Fruit fly (Drosophila melanogaster): Measurements from ENCODE around the gene lectin-37Da.

Gene lectin-37Da

DNA sequence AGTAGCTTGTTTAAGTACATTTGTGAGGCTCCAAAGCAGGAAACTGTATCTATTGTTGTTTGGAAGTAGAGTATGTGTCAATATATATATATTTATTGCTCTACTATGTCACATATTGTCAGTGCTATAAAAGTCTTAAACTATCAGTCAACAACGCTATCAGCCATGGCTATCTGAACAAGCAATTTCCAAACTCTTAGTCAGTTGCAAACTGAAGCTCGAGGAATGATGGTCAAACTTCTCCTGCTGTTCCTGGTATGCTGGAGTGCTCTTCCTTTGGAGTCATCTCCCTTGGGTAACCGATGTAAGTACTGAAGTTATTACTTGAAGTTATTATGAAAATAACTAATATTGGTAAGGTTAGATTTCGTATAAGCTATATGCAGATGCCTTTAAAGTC is 755 bp downstream of the lectin-37Da start, which contains the start of gene lectin-37Db:
Gene lectin-37Db, plus strand, starts transcription at position 204 of the 400 bp plus-strand sequence.
- TF ChIP-seq CG12768 (GFP tag; optimal IDR thresholded peaks at IDR 0.05), result peak; percentile 23
- TF ChIP-seq kay (GFP tag; ENCODE audit: borderline replicate concordance), result no peak
- TF ChIP-seq CG7045 (GFP tag; optimal IDR thresholded peaks at IDR 0.05), result no peak
- no peak for TF ChIP-seq CG14711 (tag; optimal IDR thresholded peaks at IDR 0.05)
- TF ChIP-seq cnc (optimal IDR thresholded peaks at IDR 0.05), result no peak
- no peak for TF ChIP-seq tj (GFP tag; optimal IDR thresholded peaks at IDR 0.05)
- TF ChIP-seq CG1620 (GFP tag; optimal IDR thresholded peaks at IDR 0.05), result no peak
- peak; percentile 22 for TF ChIP-seq CG33017 (tag; optimal IDR thresholded peaks at IDR 0.05)
- TF ChIP-seq Hr96 (GFP tag; optimal IDR thresholded peaks at IDR 0.05), result no peak
- peak; percentile 53 for TF ChIP-seq cic (GFP tag; optimal IDR thresholded peaks at IDR 0.05)
- peak; percentile 1 for TF ChIP-seq Mnt (GFP tag; optimal IDR thresholded peaks at IDR 0.05)
- no peak for TF ChIP-seq Crg-1 (GFP tag; optimal IDR thresholded peaks at IDR 0.05)
- TF ChIP-seq bab1 (GFP tag; optimal IDR thresholded peaks at IDR 0.05), result no peak
- TF ChIP-seq toe (GFP tag; optimal IDR thresholded peaks at IDR 0.05), result no peak
- TF ChIP-seq ovo (GFP tag; optimal IDR thresholded peaks at IDR 0.05), result no peak
- TF ChIP-seq CG11617 (GFP tag; optimal IDR thresholded peaks at IDR 0.05), result no peak
- TF ChIP-seq pad (GFP tag; optimal IDR thresholded peaks at IDR 0.05), result no peak
- TF ChIP-seq CG5204 (GFP tag; optimal IDR thresholded peaks at IDR 0.05), result no peak

DNA sequence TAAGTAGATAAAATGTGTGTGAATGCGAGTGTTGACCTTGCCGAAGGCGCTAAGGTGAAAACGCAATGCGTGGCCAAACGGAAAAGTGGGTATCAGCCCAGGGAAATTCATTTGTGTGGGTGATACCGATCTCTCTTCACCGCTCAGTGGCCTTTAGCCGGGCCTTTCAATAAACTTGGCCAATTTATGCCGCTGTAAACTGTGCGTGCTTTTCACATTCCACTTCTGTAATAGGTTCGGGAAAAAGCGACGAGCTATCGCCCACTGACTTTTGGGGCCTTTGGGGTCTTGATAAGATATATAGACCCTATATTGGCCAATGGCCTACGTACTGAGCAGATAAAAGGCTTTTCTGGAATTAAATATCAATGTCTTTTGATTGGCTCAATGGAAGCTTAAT is 3.5 kb downstream of the lectin-37Da start:
- TF ChIP-seq CG5204 (GFP tag; optimal IDR thresholded peaks at IDR 0.05) (no peak), CG11617 (GFP tag; optimal IDR thresholded peaks at IDR 0.05) (no peak), toe (GFP tag; optimal IDR thresholded peaks at IDR 0.05) (no peak), cic (GFP tag; optimal IDR thresholded peaks at IDR 0.05) (peak; percentile 38)

DNA sequence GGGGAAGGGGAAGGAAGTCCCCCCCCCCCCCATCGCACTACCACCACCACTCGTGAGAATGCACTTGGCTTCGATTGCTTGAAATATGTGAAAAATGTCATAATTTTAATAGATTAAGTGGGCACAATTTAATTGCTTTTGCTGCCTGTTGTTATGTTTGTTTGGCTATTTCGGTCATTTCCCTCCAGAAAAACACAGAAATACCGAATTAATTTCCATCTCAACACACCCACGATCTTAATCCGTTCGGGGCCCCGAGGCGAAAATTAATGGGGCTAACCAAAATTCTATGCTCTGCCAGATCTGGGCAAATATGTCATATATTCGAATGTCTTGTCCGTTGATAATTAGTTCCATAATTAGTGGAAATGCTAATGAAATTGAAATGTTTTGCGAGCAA is 4.5 kb downstream of the lectin-37Da start:
- TF ChIP-seq cic (GFP tag; optimal IDR thresholded peaks at IDR 0.05) (no peak), CG12768 (GFP tag; optimal IDR thresholded peaks at IDR 0.05) (no peak), CG1620 (GFP tag; optimal IDR thresholded peaks at IDR 0.05) (no peak)

dm6 chr2L:19423467-19424122 is 5.5 kb downstream of the lectin-37Da start, which contains the start of the genes Alp12 and CG13085:
Alp12 (plus strand) TSS chr2L:19424050.
CG13085 (plus strand) TSS chr2L:19424050.
- peak; percentile 98 for TF ChIP-seq CG12768 (GFP tag; optimal IDR thresholded peaks at IDR 0.05)
- peak; percentile 87 for TF ChIP-seq Mnt (GFP tag; optimal IDR thresholded peaks at IDR 0.05)
- no peak for TF ChIP-seq cnc (optimal IDR thresholded peaks at IDR 0.05)
- TF ChIP-seq CG1620 (GFP tag; optimal IDR thresholded peaks at IDR 0.05), result peak; percentile 93
- peak; percentile 90 for TF ChIP-seq CG14711 (tag; optimal IDR thresholded peaks at IDR 0.05)
- TF ChIP-seq CG7101 (tag; optimal IDR thresholded peaks at IDR 0.05), result peak; percentile 96
- peak; percentile 98 for TF ChIP-seq CG5204 (GFP tag; optimal IDR thresholded peaks at IDR 0.05)
- TF ChIP-seq kay (GFP tag; ENCODE audit: borderline replicate concordance), result peak; percentile 8
- peak; percentile 95 for TF ChIP-seq Hr96 (GFP tag; optimal IDR thresholded peaks at IDR 0.05)
- TF ChIP-seq CG33017 (tag; optimal IDR thresholded peaks at IDR 0.05), result peak; percentile 97
- TF ChIP-seq cic (GFP tag; optimal IDR thresholded peaks at IDR 0.05), result peak; percentile 82
- peak; percentile 86 for TF ChIP-seq bab1 (GFP tag; optimal IDR thresholded peaks at IDR 0.05)
- peak; percentile 90 for TF ChIP-seq Crg-1 (GFP tag; optimal IDR thresholded peaks at IDR 0.05)
- peak; percentile 99 for TF ChIP-seq CG11617 (GFP tag; optimal IDR thresholded peaks at IDR 0.05)
- TF ChIP-seq Clk (GFP tag; optimal IDR thresholded peaks at IDR 0.05), result peak; percentile 95
- TF ChIP-seq ovo (GFP tag; optimal IDR thresholded peaks at IDR 0.05), result peak; percentile 87
- TF ChIP-seq tj (GFP tag; optimal IDR thresholded peaks at IDR 0.05), result peak; percentile 98
- TF ChIP-seq toe (GFP tag; optimal IDR thresholded peaks at IDR 0.05), result peak; percentile 97
- peak; percentile 91 for TF ChIP-seq pad (GFP tag; optimal IDR thresholded peaks at IDR 0.05)
- TF ChIP-seq CG7045 (GFP tag; optimal IDR thresholded peaks at IDR 0.05), result peak; percentile 98

DNA sequence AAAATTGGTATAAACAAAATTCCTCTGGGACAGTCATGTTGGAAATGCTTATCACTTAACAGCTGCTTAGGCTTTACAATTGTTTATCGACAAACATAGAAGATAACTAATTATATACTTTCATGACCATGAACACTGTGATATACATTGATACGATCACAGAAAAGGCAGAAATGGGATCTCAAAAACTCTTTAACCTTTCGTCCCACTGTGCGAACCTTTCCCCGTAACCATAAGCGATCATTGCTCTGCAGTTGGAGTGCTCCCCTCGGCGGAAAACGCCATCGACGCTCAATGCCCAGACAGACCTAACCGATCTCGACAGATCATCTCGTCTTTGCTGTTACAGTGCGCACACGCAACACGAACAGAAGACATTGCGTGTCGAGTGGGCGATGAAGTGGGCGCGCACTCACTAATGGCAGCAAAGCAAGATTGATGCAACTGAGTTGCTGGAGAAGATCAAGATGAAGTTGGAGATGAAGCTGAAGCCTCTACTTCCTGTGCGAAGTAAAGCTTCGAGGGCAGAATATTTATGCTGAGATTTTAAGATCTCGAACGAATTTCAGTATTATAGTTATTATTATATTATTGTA is 6.3 kb downstream of the lectin-37Da start:
- TF ChIP-seq Hr96 (GFP tag; optimal IDR thresholded peaks at IDR 0.05) (no peak), cic (GFP tag; optimal IDR thresholded peaks at IDR 0.05) (no peak), Crg-1 (GFP tag; optimal IDR thresholded peaks at IDR 0.05) (no peak), Mnt (GFP tag; optimal IDR thresholded peaks at IDR 0.05) (no peak)

- TF ChIP-seq tj (GFP tag; optimal IDR thresholded peaks at IDR 0.05) (peak; percentile 97), Clk (GFP tag; optimal IDR thresholded peaks at IDR 0.05) (no peak), cic (GFP tag; optimal IDR thresholded peaks at IDR 0.05) (no peak)
Measured at dm6 chr2L:19425105-19425504, 7.0 kb downstream of the lectin-37Da start.

dm6 chr2L:19425765-19426329 is 7.7 kb downstream of the lectin-37Da start:
- TF ChIP-seq pad (GFP tag; optimal IDR thresholded peaks at IDR 0.05) (peak; percentile 7), CG7101 (tag; optimal IDR thresholded peaks at IDR 0.05) (peak; percentile 73), CG1620 (GFP tag; optimal IDR thresholded peaks at IDR 0.05) (no peak), cic (GFP tag; optimal IDR thresholded peaks at IDR 0.05) (no peak), CG5204 (GFP tag; optimal IDR thresholded peaks at IDR 0.05) (peak; percentile 10), CG7045 (GFP tag; optimal IDR thresholded peaks at IDR 0.05) (peak; percentile 32), toe (GFP tag; optimal IDR thresholded peaks at IDR 0.05) (no peak), bab1 (GFP tag; optimal IDR thresholded peaks at IDR 0.05) (no peak), Crg-1 (GFP tag; optimal IDR thresholded peaks at IDR 0.05) (peak; percentile 7), CG12768 (GFP tag; optimal IDR thresholded peaks at IDR 0.05) (no peak), cnc (optimal IDR thresholded peaks at IDR 0.05) (no peak), Hr96 (GFP tag; optimal IDR thresholded peaks at IDR 0.05) (no peak), CG14711 (tag; optimal IDR thresholded peaks at IDR 0.05) (peak; percentile 69), kay (GFP tag; ENCODE audit: borderline replicate concordance) (peak; percentile 61), Mnt (GFP tag; optimal IDR thresholded peaks at IDR 0.05) (no peak), Clk (GFP tag; optimal IDR thresholded peaks at IDR 0.05) (no peak), tj (GFP tag; optimal IDR thresholded peaks at IDR 0.05) (no peak), CG11617 (GFP tag; optimal IDR thresholded peaks at IDR 0.05) (no peak), ovo (GFP tag; optimal IDR thresholded peaks at IDR 0.05) (no peak), CG33017 (tag; optimal IDR thresholded peaks at IDR 0.05) (peak; percentile 61)

Measured in whole organism, adult.